Worm (Caenorhabditis elegans) whole organism, L1 larva: Measurements from ENCODE around the gene T22F3.10.

ENCODE experiments used
- blmp-1 ChIP-seq: fragments of 150-350 bp; optimal IDR thresholded peaks from 2 replicates; lab custom pipeline; 2014; ENCODE audit warnings: missing biosample characterization, missing genetic modification characterization
- elt-2 ChIP-seq: sonication (generic microtip); optimal IDR thresholded peaks from 2 replicates; lab custom pipeline; 2016; ENCODE audit warnings: missing genetic modification characterization, mild to moderate bottlenecking, inconsistent platforms, missing compliant biosample characterization, missing genetic modification reagents
- hlh-17 ChIP-seq: fragments of 200-800 bp; sonication (Bioruptor generic); optimal IDR thresholded peaks from 2 replicates; lab custom pipeline; 2018; ENCODE audit warnings: missing genetic modification characterization, mild to moderate bottlenecking, missing compliant biosample characterization, moderate library complexity, borderline replicate concordance
- lin-13 ChIP-seq: fragments of 150-350 bp; optimal IDR thresholded peaks from 2 replicates; lab custom pipeline; 2014; ENCODE audit warnings: missing biosample characterization, missing genetic modification reagents, missing genetic modification characterization
- lin-15B ChIP-seq: fragments of 150-350 bp; sonication (generic microtip); optimal IDR thresholded peaks from 3 replicates; lab custom pipeline; 2014; ENCODE audit warnings: missing biosample characterization, missing genetic modification characterization
- lir-3 ChIP-seq: sonication (generic microtip); optimal IDR thresholded peaks from 2 replicates; lab custom pipeline; 2016; ENCODE audit warnings: mild to moderate bottlenecking, missing genetic modification characterization, moderate library complexity, missing compliant biosample characterization; ENCODE audit not compliant: poor library complexity
- mab-9 ChIP-seq: fragments of 200-800 bp; sonication (Bioruptor generic); IDR thresholded peaks from 2 replicates; pipeline ENCODE4 v1.3.6; 2022; ENCODE audit warnings: missing genetic modification reagents, missing genetic modification characterization, missing compliant biosample characterization
- nhr-20 ChIP-seq: sonication (generic microtip); optimal IDR thresholded peaks from 2 replicates; lab custom pipeline; 2016; ENCODE audit warnings: mild to moderate bottlenecking, missing genetic modification characterization, missing compliant biosample characterization
- nhr-237 ChIP-seq: fragments of 150-350 bp; optimal IDR thresholded peaks from 2 replicates; lab custom pipeline; 2014; ENCODE audit warnings: missing biosample characterization, missing genetic modification characterization
- unc-130 ChIP-seq: fragments of 150-350 bp; optimal IDR thresholded peaks from 2 replicates; lab custom pipeline; 2017; ENCODE audit warnings: missing biosample characterization, missing genetic modification characterization, inconsistent platforms

- TF ChIP-seq nhr-237 (no peak), unc-130 (tag; lab: Kevin White, UChicago) (no peak), lin-13 (GFP tag; lab: Kevin White, UChicago) (no peak), lin-15B (tag; lab: Kevin White, UChicago) (no peak), blmp-1 (tag; lab: Kevin White, UChicago) (no peak), hlh-17 (GFP tag; lab: Kevin White, UChicago) (no peak), mab-9 (GFP tag; lab: Robert Waterston, UW) (no peak), lir-3 (tag; lab: Kevin White, UChicago) (no peak), nhr-20 (peak; percentile 33), elt-2 (tag; lab: Kevin White, UChicago) (peak; percentile 92)
Observed at ce11 chrV:3634293-3635016, 22.9 kb upstream of the T22F3.10 start.
